Worm (Caenorhabditis elegans) whole organism, early embryonic: ENCODE results near the gene klc-1.

Experiments
- B0310.2 ChIP-seq: sonication (generic microtip); optimal IDR thresholded peaks from 2 replicates; lab custom pipeline; 2016; ENCODE audit warnings: mild to moderate bottlenecking, missing genetic modification characterization, missing compliant biosample characterization
- F13C5.2 ChIP-seq: sonication (generic microtip); optimal IDR thresholded peaks from 2 replicates; lab custom pipeline; 2017; ENCODE audit warnings: mild to moderate bottlenecking, missing genetic modification characterization, inconsistent platforms, missing compliant biosample characterization
- aly-1 ChIP-seq: sonication (generic microtip); optimal IDR thresholded peaks from 2 replicates; lab custom pipeline; 2016; ENCODE audit warnings: missing genetic modification characterization, missing compliant biosample characterization
- ama-1 ChIP-seq: fragments of 150-350 bp; optimal IDR thresholded peaks from 2 replicates; lab custom pipeline; 2014
- ceh-13 ChIP-seq: fragments of 200-800 bp; sonication (Bioruptor generic); optimal IDR thresholded peaks from 2 replicates; lab custom pipeline; 2018; ENCODE audit warnings: mild to moderate bottlenecking, missing genetic modification characterization, missing compliant biosample characterization
- ceh-36 ChIP-seq: sonication (generic microtip); optimal IDR thresholded peaks from 2 replicates; lab custom pipeline; 2016; ENCODE audit warnings: missing genetic modification characterization, inconsistent platforms, missing compliant biosample characterization
- ets-7 ChIP-seq: sonication (generic microtip); optimal IDR thresholded peaks from 2 replicates; lab custom pipeline; 2016; ENCODE audit warnings: missing genotype, missing genetic modification characterization, missing compliant biosample characterization
- flt-1 ChIP-seq: fragments of 200-800 bp; sonication (Bioruptor generic); IDR thresholded peaks from 2 replicates; pipeline ENCODE4 v1.3.6; 2022; ENCODE audit warnings: missing genetic modification characterization, missing compliant biosample characterization
- hmbx-1 ChIP-seq: sonication (generic microtip); optimal IDR thresholded peaks from 2 replicates; lab custom pipeline; 2016; ENCODE audit warnings: mild to moderate bottlenecking, missing genetic modification characterization, missing compliant biosample characterization
- hmg-4 ChIP-seq: fragments of 200-800 bp; sonication (Bioruptor generic); optimal IDR thresholded peaks from 2 replicates; lab custom pipeline; 2018; ENCODE audit warnings: mild to moderate bottlenecking, missing genetic modification characterization, missing compliant biosample characterization
- hnd-1 ChIP-seq: sonication (generic microtip); optimal IDR thresholded peaks from 2 replicates; lab custom pipeline; 2016; ENCODE audit warnings: missing genetic modification characterization, missing compliant biosample characterization
- pes-1 ChIP-seq: fragments of 200-800 bp; sonication (Bioruptor generic); IDR thresholded peaks from 2 replicates; pipeline ENCODE4 v1.3.6; 2022; ENCODE audit warnings: missing genetic modification reagents, missing genetic modification characterization, missing compliant biosample characterization
- scrt-1 ChIP-seq: fragments of 200-800 bp; sonication (Bioruptor generic); IDR thresholded peaks from 2 replicates; pipeline ENCODE4 v1.3.6; 2022; ENCODE audit warnings: missing genetic modification characterization, missing compliant biosample characterization
- sea-1 ChIP-seq: fragments of 200-800 bp; sonication (Bioruptor generic); conservative IDR thresholded peaks from 2 replicates; pipeline ENCODE4 v1.3.6; 2022; ENCODE audit warnings: missing genetic modification characterization, missing compliant biosample characterization
- tbx-11 ChIP-seq: fragments of 200-800 bp; sonication (Bioruptor generic); IDR thresholded peaks from 2 replicates; pipeline ENCODE4 v1.3.6; 2022; ENCODE audit warnings: missing genetic modification characterization, missing compliant biosample characterization
- tbx-37 ChIP-seq: fragments of 200-800 bp; sonication (Bioruptor generic); conservative IDR thresholded peaks from 2 replicates; pipeline ENCODE4 v1.3.6; 2022; ENCODE audit warnings: missing genetic modification reagents, missing genetic modification characterization, missing compliant biosample characterization
- tra-4 ChIP-seq: sonication (generic microtip); optimal IDR thresholded peaks from 2 replicates; lab custom pipeline; 2017; ENCODE audit warnings: missing genetic modification characterization, missing compliant biosample characterization

The klc-1 gene

DNA sequence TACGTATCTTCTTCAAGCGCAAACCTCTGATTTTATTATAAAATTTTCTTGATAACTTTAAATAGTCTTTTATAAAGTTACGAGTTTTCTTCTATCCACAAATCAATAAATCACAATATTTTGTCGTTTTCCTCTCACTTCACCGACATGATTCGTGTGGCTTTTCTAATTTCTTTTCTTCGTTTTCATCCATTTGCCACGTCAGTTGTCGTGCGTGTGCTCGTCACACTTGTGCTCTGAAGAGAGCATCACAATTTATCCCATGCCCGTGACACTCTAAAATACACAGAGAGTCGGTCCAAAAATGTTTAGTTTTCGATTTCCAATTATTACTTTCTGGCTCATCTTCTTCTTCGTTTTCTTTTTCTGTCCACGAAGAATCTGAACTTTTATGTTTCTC is 28.4 kb downstream of the klc-1 start:
- TF ChIP-seq tra-4 (tag; lab: Kevin White, UChicago) (no peak), tbx-37 (GFP tag; lab: Robert Waterston, UW) (no peak), ets-7 (no peak), ceh-36 (no peak), ceh-13 (GFP tag; lab: Kevin White, UChicago) (no peak), hmbx-1 (tag; lab: Kevin White, UChicago) (no peak), hmg-4 (GFP tag; lab: Kevin White, UChicago) (no peak), scrt-1 (GFP tag; lab: Robert Waterston, UW) (no peak), flt-1 (no peak), B0310.2 (tag; lab: Kevin White, UChicago) (no peak), hnd-1 (tag; lab: Kevin White, UChicago) (no peak), sea-1 (GFP tag; lab: Robert Waterston, UW) (no peak), tbx-11 (GFP tag; lab: Robert Waterston, UW) (no peak), aly-1 (tag; lab: Kevin White, UChicago) (no peak), ama-1 (no peak), pes-1 (GFP tag; lab: Robert Waterston, UW) (no peak), F13C5.2 (tag; lab: Kevin White, UChicago) (no peak)

DNA sequence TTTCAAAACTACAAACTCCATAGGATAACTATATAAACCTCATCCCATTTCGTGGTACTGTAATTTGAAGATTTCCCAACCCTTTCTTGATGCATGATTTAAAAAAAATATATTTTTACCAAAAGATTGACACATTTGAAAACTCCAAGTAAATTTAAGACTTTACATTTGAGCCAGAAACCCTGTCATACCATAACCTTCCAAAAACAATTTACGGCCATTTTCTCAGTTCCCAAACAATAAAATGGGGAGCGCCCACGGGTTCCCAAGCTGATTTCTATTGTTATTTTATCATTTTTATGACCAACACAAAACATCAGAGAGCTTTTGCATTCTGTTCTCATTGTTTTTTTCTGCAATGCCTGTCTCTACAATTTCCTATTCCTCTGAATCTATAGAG is 29.1 kb downstream of the klc-1 start, which contains the start of gene clc-9:
Gene clc-9, plus strand, starts transcription at position 301 of the 400 bp plus-strand sequence.
- TF ChIP-seq hmbx-1 (tag; lab: Kevin White, UChicago) = no peak
- no peak for TF ChIP-seq hmg-4 (GFP tag; lab: Kevin White, UChicago)
- TF ChIP-seq ceh-13 (GFP tag; lab: Kevin White, UChicago) = no peak
- no peak for TF ChIP-seq ceh-36
- no peak for TF ChIP-seq pes-1 (GFP tag; lab: Robert Waterston, UW)
- no peak for TF ChIP-seq ama-1
- no peak for TF ChIP-seq aly-1 (tag; lab: Kevin White, UChicago)
- no peak for TF ChIP-seq tra-4 (tag; lab: Kevin White, UChicago)
- TF ChIP-seq sea-1 (GFP tag; lab: Robert Waterston, UW) = no peak
- no peak for TF ChIP-seq tbx-37 (GFP tag; lab: Robert Waterston, UW)
- TF ChIP-seq F13C5.2 (tag; lab: Kevin White, UChicago) = no peak
- TF ChIP-seq B0310.2 (tag; lab: Kevin White, UChicago) = no peak
- TF ChIP-seq scrt-1 (GFP tag; lab: Robert Waterston, UW) = no peak
- TF ChIP-seq flt-1 = no peak
- TF ChIP-seq hnd-1 (tag; lab: Kevin White, UChicago) = no peak
- TF ChIP-seq tbx-11 (GFP tag; lab: Robert Waterston, UW) = no peak
- TF ChIP-seq ets-7 = no peak

DNA sequence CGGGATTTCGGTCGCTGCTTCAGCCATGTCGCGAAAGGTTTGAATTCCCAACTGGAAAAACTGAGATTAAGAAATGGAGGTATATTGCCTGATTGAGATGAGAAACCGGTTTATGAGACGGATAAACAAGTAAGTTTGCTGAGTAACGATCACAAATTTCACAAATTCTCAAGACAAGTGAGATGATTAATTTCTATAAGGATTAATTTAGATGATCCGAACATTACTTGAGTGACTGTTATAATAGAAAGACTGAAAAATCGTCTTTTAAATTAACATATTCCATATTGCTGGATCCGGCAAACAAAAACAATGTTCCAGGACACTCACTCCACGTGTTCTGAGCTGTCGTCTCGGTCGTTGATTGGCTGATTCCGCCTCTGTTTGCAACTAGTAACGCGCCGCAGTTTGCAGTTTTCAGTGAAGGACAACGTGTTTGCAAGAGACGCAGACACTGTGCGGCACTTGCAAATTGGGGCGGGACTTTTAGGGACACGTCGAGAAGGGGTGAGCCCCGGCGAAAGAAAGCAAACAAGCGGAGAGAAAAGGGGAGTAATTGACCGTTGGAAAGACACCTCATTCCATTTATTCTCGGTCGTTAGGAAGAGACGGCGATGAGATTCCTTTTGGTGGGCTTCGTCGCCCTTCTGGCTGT is 35.4 kb downstream of the klc-1 start, which contains the start of the genes imp-2 and enpl-1:
Gene imp-2, minus strand, starts transcription at position 51 of the 655 bp plus-strand sequence.
Gene enpl-1, plus strand, starts transcription at position 462 of the 655 bp plus-strand sequence.
- TF ChIP-seq B0310.2 (tag; lab: Kevin White, UChicago) = no peak
- no peak for TF ChIP-seq tbx-11 (GFP tag; lab: Robert Waterston, UW)
- TF ChIP-seq flt-1 = 0 out of 2 replicates have a peak, but pooled peaks have one; percentile 36
- no peak for TF ChIP-seq ama-1
- peak; percentile 60 for TF ChIP-seq aly-1 (tag; lab: Kevin White, UChicago)
- TF ChIP-seq tra-4 (tag; lab: Kevin White, UChicago) = no peak
- no peak for TF ChIP-seq hnd-1 (tag; lab: Kevin White, UChicago)
- no peak for TF ChIP-seq ceh-36
- TF ChIP-seq hmbx-1 (tag; lab: Kevin White, UChicago) = no peak
- TF ChIP-seq ets-7 = no peak
- TF ChIP-seq ceh-13 (GFP tag; lab: Kevin White, UChicago) = no peak
- TF ChIP-seq sea-1 (GFP tag; lab: Robert Waterston, UW) = no peak
- TF ChIP-seq tbx-37 (GFP tag; lab: Robert Waterston, UW) = no peak
- no peak for TF ChIP-seq scrt-1 (GFP tag; lab: Robert Waterston, UW)
- TF ChIP-seq hmg-4 (GFP tag; lab: Kevin White, UChicago) = peak; percentile 68
- no peak for TF ChIP-seq pes-1 (GFP tag; lab: Robert Waterston, UW)
- TF ChIP-seq F13C5.2 (tag; lab: Kevin White, UChicago) = peak; percentile 86

DNA sequence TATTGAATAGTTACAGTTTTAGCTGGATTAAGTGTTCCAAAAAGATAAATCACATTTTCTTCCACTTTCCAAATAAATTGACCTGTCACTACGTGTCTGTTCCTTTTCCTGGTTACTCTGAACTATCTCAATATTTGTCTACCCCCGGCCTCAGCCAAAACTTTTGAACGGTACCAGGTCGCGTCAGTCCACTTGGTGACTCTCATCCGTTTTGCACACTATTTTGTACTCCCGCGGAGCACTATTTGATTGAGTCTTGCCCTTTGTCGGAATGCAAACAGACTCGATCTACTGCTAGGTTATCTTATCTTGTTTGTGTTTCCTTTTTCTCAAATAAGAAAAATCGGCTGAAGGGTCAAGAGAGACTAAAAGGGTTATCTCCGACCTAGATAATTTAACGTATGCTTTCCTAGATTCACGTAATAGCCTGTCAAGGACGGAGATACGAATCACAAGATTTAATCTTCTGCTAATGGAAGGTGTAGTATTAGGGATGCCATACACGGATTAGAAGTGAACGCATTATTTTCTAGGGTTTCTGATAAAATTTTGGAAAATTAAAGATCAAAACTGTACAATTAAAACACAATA is 36.5 kb downstream of the klc-1 start:
- TF ChIP-seq tbx-11 (GFP tag; lab: Robert Waterston, UW) = 0 out of 2 replicates have a peak, but pooled peaks have one; percentile 51
- no peak for TF ChIP-seq ama-1

DNA sequence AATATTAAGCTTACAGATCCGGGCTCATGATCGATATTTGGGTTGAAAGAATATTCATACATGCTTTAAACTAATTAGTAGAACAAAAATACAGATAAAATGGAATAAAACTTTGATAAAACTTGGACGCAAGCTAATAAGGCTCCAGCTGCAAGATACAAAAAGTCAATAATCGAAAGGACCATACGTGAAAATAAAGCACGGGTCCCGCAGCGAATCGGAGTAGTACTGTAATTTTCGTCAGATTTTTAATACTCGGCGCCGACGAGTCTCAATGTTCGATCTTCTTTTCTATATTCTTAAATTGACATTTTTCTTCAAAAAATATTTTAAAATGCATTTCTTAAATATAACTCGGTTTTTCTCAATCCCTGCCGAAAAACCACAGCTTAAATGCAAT is 41.1 kb downstream of the klc-1 start, which contains the start of gene spo-11:
Gene spo-11, minus strand, starts transcription at position 189 of the 400 bp plus-strand sequence.
- no peak for TF ChIP-seq ama-1
- no peak for TF ChIP-seq hmbx-1 (tag; lab: Kevin White, UChicago)

DNA sequence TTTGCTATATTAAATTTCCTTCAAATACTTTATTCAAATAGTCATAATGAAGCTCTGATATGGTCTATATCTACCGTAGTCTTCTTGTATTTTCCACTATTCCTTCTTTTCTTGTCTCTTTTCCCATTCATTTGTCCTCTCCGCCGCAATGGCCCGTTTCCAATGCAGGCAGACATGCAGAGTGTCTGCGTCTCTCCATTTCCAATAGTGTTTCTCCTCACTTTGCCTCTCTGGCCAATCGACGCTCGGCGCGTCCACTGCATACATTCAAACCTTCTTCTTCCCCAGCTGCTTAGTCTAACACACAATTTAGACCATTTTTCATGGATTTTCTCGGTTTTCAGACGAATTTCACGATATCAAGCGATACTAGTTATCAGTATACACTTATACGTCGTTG is 41.7 kb downstream of the klc-1 start:
- TF ChIP-seq tra-4 (tag; lab: Kevin White, UChicago) = no peak
- peak; percentile 6 for TF ChIP-seq F13C5.2 (tag; lab: Kevin White, UChicago)

DNA sequence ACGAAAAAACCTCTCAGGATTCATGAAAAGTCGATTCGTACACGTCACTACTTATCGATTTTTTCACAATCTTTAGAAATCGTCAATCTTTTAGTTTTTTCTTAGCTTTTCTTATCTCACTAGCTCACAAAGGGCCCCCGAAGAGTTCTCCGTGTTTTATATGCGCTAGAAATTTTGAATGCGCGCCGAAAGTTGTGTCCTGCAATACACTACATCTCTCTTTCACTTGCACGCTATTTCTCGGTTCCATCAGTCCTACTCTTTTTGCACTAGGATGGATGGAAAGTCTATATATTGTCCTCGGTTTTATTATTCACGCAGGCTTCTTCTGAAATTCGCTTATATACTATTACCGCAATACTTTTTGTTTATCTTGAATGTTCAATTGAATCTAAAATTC is 42.1 kb downstream of the klc-1 start:
- TF ChIP-seq ceh-13 (GFP tag; lab: Kevin White, UChicago) (no peak), aly-1 (tag; lab: Kevin White, UChicago) (no peak), tbx-11 (GFP tag; lab: Robert Waterston, UW) (no peak), ceh-36 (no peak), B0310.2 (tag; lab: Kevin White, UChicago) (no peak), flt-1 (no peak), tbx-37 (GFP tag; lab: Robert Waterston, UW) (no peak), F13C5.2 (tag; lab: Kevin White, UChicago) (no peak), sea-1 (GFP tag; lab: Robert Waterston, UW) (no peak)

DNA sequence TGAATTAATAATTGTTTCAGACTA is 42.3 kb downstream of the klc-1 start, which contains the start of gene swsn-4:
Gene swsn-4, plus strand, starts transcription at position 21 of the 24 bp plus-strand sequence.
- TF ChIP-seq hmbx-1 (tag; lab: Kevin White, UChicago) = no peak
- no peak for TF ChIP-seq sea-1 (GFP tag; lab: Robert Waterston, UW)
- no peak for TF ChIP-seq ceh-13 (GFP tag; lab: Kevin White, UChicago)
- no peak for TF ChIP-seq F13C5.2 (tag; lab: Kevin White, UChicago)
- no peak for TF ChIP-seq tra-4 (tag; lab: Kevin White, UChicago)
- no peak for TF ChIP-seq ets-7
- TF ChIP-seq pes-1 (GFP tag; lab: Robert Waterston, UW) = no peak
- TF ChIP-seq scrt-1 (GFP tag; lab: Robert Waterston, UW) = no peak
- no peak for TF ChIP-seq hmg-4 (GFP tag; lab: Kevin White, UChicago)
- TF ChIP-seq ama-1 = no peak
- no peak for TF ChIP-seq ceh-36
- no peak for TF ChIP-seq tbx-37 (GFP tag; lab: Robert Waterston, UW)
- no peak for TF ChIP-seq aly-1 (tag; lab: Kevin White, UChicago)
